Fruit fly (Drosophila melanogaster) whole organism, embryonic: ENCODE results near the gene sloth1.

Experiments
- BtbVII ChIP-seq: fragments of 200-800 bp; sonication (Bioruptor generic); optimal IDR thresholded peaks from 3 replicates; lab custom pipeline; 2017; ENCODE audit warnings: missing biosample characterization, mild to moderate bottlenecking, missing genetic modification characterization
- CG11504 ChIP-seq: fragments of 200-800 bp; sonication (Bioruptor generic); optimal IDR thresholded peaks from 3 replicates; lab custom pipeline; 2019; ENCODE audit warnings: missing biosample characterization, mild to moderate bottlenecking, missing genetic modification characterization, moderate library complexity
- CG12219 ChIP-seq: fragments of 200-800 bp; sonication (Bioruptor generic); optimal IDR thresholded peaks from 3 replicates; lab custom pipeline; 2018; ENCODE audit warnings: missing biosample characterization, mild to moderate bottlenecking, missing genetic modification characterization
- CG1233 ChIP-seq: fragments of 200-800 bp; sonication (Bioruptor generic); optimal IDR thresholded peaks from 4 replicates; lab custom pipeline; 2018; ENCODE audit warnings: missing biosample characterization, mild to moderate bottlenecking, missing genetic modification characterization
- CG13424 ChIP-seq: fragments of 200-800 bp; sonication (Bioruptor generic); optimal IDR thresholded peaks from 2 replicates; lab custom pipeline; 2019; ENCODE audit warnings: missing biosample characterization, mild to moderate bottlenecking, missing genetic modification characterization, moderate library complexity
- CG14710 ChIP-seq: fragments of 200-800 bp; sonication (Bioruptor generic); optimal IDR thresholded peaks from 3 replicates; lab custom pipeline; 2019; ENCODE audit warnings: missing biosample characterization, mild to moderate bottlenecking, missing genetic modification characterization, moderate library complexity
- CG15011 ChIP-seq: fragments of 200-800 bp; sonication (Bioruptor generic); optimal IDR thresholded peaks from 3 replicates; lab custom pipeline; 2018; ENCODE audit warnings: missing biosample characterization, mild to moderate bottlenecking, missing genetic modification characterization
- CG15601 ChIP-seq: fragments of 200-800 bp; sonication (Bioruptor generic); optimal IDR thresholded peaks from 3 replicates; lab custom pipeline; 2019; ENCODE audit warnings: missing biosample characterization, mild to moderate bottlenecking, missing genetic modification characterization, moderate library complexity
- CG1603 ChIP-seq: fragments of 200-800 bp; sonication (Bioruptor generic); optimal IDR thresholded peaks from 2 replicates; lab custom pipeline; 2019; ENCODE audit warnings: missing biosample characterization, mild to moderate bottlenecking, missing genetic modification characterization, moderate library complexity
- CG1832 ChIP-seq: fragments of 200-800 bp; sonication (Bioruptor generic); optimal IDR thresholded peaks from 2 replicates; lab custom pipeline; 2017; ENCODE audit warnings: missing biosample characterization, mild to moderate bottlenecking, missing genetic modification characterization, inconsistent platforms
- CG2875 ChIP-seq: fragments of 200-800 bp; sonication (Bioruptor generic); optimal IDR thresholded peaks from 2 replicates; lab custom pipeline; 2017; ENCODE audit warnings: missing biosample characterization, mild to moderate bottlenecking, missing genetic modification characterization, missing genetic modification reagents
- CG30403 ChIP-seq: fragments of 200-800 bp; sonication (Bioruptor generic); optimal IDR thresholded peaks from 3 replicates; lab custom pipeline; 2016; ENCODE audit warnings: missing biosample characterization, missing genetic modification characterization
- CG3065 ChIP-seq: fragments of 200-800 bp; sonication (Bioruptor generic); optimal IDR thresholded peaks from 2 replicates; lab custom pipeline; 2016; ENCODE audit warnings: missing biosample characterization, missing genetic modification characterization
- CG33557 ChIP-seq: fragments of 200-800 bp; sonication (Bioruptor generic); optimal IDR thresholded peaks from 2 replicates; lab custom pipeline; 2019; ENCODE audit warnings: missing biosample characterization, mild to moderate bottlenecking, missing genetic modification characterization, moderate library complexity
- CG34422 ChIP-seq: fragments of 200-800 bp; sonication (Bioruptor generic); IDR thresholded peaks from 3 replicates; pipeline ENCODE4 v1.3.6; 2022; ENCODE audit warnings: missing biosample characterization, missing genetic modification characterization
- CG3838 ChIP-seq: fragments of 200-800 bp; sonication (Bioruptor generic); optimal IDR thresholded peaks from 3 replicates; lab custom pipeline; 2016; ENCODE audit warnings: missing biosample characterization, missing genetic modification characterization
- CG4424 ChIP-seq: fragments of 200-800 bp; sonication (Bioruptor generic); optimal IDR thresholded peaks from 3 replicates; lab custom pipeline; 2016; ENCODE audit warnings: missing biosample characterization, missing genetic modification characterization
- CG4820 ChIP-seq: fragments of 200-800 bp; sonication (Bioruptor generic); optimal IDR thresholded peaks from 3 replicates; lab custom pipeline; 2016; ENCODE audit warnings: missing biosample characterization, missing genetic modification characterization
- CG6254 ChIP-seq: fragments of 200-800 bp; sonication (Bioruptor generic); optimal IDR thresholded peaks from 3 replicates; lab custom pipeline; 2017; ENCODE audit warnings: mild to moderate bottlenecking, missing biosample characterization, missing genetic modification reagents, missing genetic modification characterization
- CG6689 ChIP-seq: fragments of 200-800 bp; sonication (Bioruptor generic); IDR thresholded peaks from 2 replicates; pipeline ENCODE4 v1.3.6; 2022; ENCODE audit warnings: missing biosample characterization, missing genetic modification characterization
- CG6791 ChIP-seq: fragments of 200-800 bp; sonication (Bioruptor generic); IDR thresholded peaks from 3 replicates; pipeline ENCODE4 v1.3.6; 2022; ENCODE audit warnings: missing biosample characterization, missing genetic modification characterization; ENCODE audit not compliant: partially characterized antibody
- CG8290 ChIP-seq, 3 experiments: fragments of 200-800 bp; sonication (Bioruptor generic); optimal IDR thresholded peaks; 2 replicates each; lab custom pipeline; 2016 to 2019; ENCODE audit warnings: missing biosample characterization in 3 of 3, missing genetic modification characterization in 3 of 3, mild to moderate bottlenecking in 2 of 3, moderate library complexity in 1 of 3
- CG8388 ChIP-seq: fragments of 200-800 bp; sonication (Bioruptor generic); optimal IDR thresholded peaks from 2 replicates; lab custom pipeline; 2019; ENCODE audit warnings: missing biosample characterization, mild to moderate bottlenecking, missing genetic modification characterization, moderate library complexity
- CoRest ChIP-seq: fragments of 200-800 bp; sonication (Bioruptor generic); optimal IDR thresholded peaks from 3 replicates; lab custom pipeline; 2018; ENCODE audit warnings: missing biosample characterization, mild to moderate bottlenecking, missing genetic modification characterization, moderate library complexity
- HLH3B ChIP-seq: fragments of 200-800 bp; sonication (Bioruptor generic); IDR thresholded peaks from 2 replicates; pipeline ENCODE4 v1.3.6; 2022; ENCODE audit warnings: missing biosample characterization, missing genetic modification characterization
- MBD-R2 ChIP-seq: fragments of 200-800 bp; sonication (Bioruptor generic); IDR thresholded peaks from 2 replicates; pipeline ENCODE4 v1.3.6; 2022; ENCODE audit warnings: missing biosample characterization, missing genetic modification characterization
- Sox100B ChIP-seq: fragments of 200-800 bp; sonication (Bioruptor generic); optimal IDR thresholded peaks from 3 replicates; lab custom pipeline; 2018; ENCODE audit warnings: missing biosample characterization, mild to moderate bottlenecking, missing genetic modification characterization
- Sox102F ChIP-seq: fragments of 200-800 bp; sonication (Bioruptor generic); optimal IDR thresholded peaks from 2 replicates; lab custom pipeline; 2018; ENCODE audit warnings: missing biosample characterization, mild to moderate bottlenecking, missing genetic modification characterization, moderate library complexity
- Ssrp ChIP-seq: fragments of 200-800 bp; sonication (Bioruptor generic); optimal IDR thresholded peaks from 2 replicates; lab custom pipeline; 2018; ENCODE audit warnings: missing biosample characterization, mild to moderate bottlenecking, missing genetic modification characterization, moderate library complexity
- Stat92E ChIP-seq, 3 experiments: fragments of >200 bp in 2 of 3; fragments of 200-800 bp in 1 of 3; sonication (Bioruptor generic) in 1 of 3; optimal IDR thresholded peaks; 2 replicates each; lab custom pipeline; 2017 to 2019; ENCODE audit warnings: missing biosample characterization in 3 of 3, missing genetic modification characterization in 3 of 3, mild to moderate bottlenecking in 1 of 3, moderate library complexity in 1 of 3
- ara ChIP-seq: fragments of 200-800 bp; sonication (Bioruptor generic); IDR thresholded peaks from 2 replicates; pipeline ENCODE4 v1.3.6; 2022; ENCODE audit warnings: missing biosample characterization, missing genetic modification characterization
- bbx ChIP-seq: fragments of 200-800 bp; sonication (Bioruptor generic); IDR thresholded peaks from 2 replicates; pipeline ENCODE4 v1.3.6; 2022; ENCODE audit warnings: missing biosample characterization, missing genetic modification characterization; ENCODE audit not compliant: partially characterized antibody
- bsh ChIP-seq, 2 experiments: fragments of 200-800 bp; sonication (Bioruptor generic); optimal IDR thresholded peaks; 2 replicates each; lab custom pipeline; 2017 to 2018; ENCODE audit warnings: mild to moderate bottlenecking in 2 of 2, missing biosample characterization in 2 of 2, missing genetic modification characterization in 2 of 2, moderate library complexity in 1 of 2
- chif ChIP-seq, 2 experiments: fragments of 200-800 bp; sonication (Bioruptor generic); optimal IDR thresholded peaks; 3 replicates each; lab custom pipeline; 2016; ENCODE audit warnings: missing biosample characterization in 2 of 2, missing genetic modification characterization in 2 of 2
- chn ChIP-seq: fragments of 200-800 bp; sonication (Bioruptor generic); optimal IDR thresholded peaks from 2 replicates; lab custom pipeline; 2016; ENCODE audit warnings: missing biosample characterization, missing genetic modification characterization
- dmrt11E ChIP-seq: fragments of 200-800 bp; sonication (Bioruptor generic); optimal IDR thresholded peaks from 3 replicates; lab custom pipeline; 2018; ENCODE audit warnings: missing biosample characterization, mild to moderate bottlenecking, missing genetic modification characterization, moderate library complexity
- dmrt99B ChIP-seq: fragments of 200-800 bp; sonication (Bioruptor generic); optimal IDR thresholded peaks from 2 replicates; lab custom pipeline; 2018; ENCODE audit warnings: missing biosample characterization, mild to moderate bottlenecking, missing genetic modification characterization, moderate library complexity
- eve ChIP-seq, 2 experiments: fragments of >200 bp; optimal IDR thresholded peaks; 2 replicates each; lab custom pipeline; 2017; ENCODE audit warnings: missing biosample characterization in 2 of 2, missing genetic modification characterization in 2 of 2
- grn ChIP-seq: fragments of 200-800 bp; sonication (Bioruptor generic); optimal IDR thresholded peaks from 3 replicates; lab custom pipeline; 2017; ENCODE audit warnings: missing biosample characterization, missing genetic modification characterization
- h ChIP-seq: fragments of >200 bp; optimal IDR thresholded peaks from 2 replicates; lab custom pipeline; 2017
- ind ChIP-seq: fragments of 200-800 bp; sonication (Bioruptor generic); optimal IDR thresholded peaks from 3 replicates; lab custom pipeline; 2016; ENCODE audit warnings: missing biosample characterization, missing genetic modification characterization
- lola ChIP-seq, 3 experiments: fragments of >200 bp in 2 of 3; fragments of 200-800 bp in 1 of 3; sonication (Bioruptor generic) in 1 of 3; optimal IDR thresholded peaks; 2 replicates each; lab custom pipeline; 2017 to 2019; ENCODE audit warnings: missing biosample characterization in 3 of 3, missing genetic modification characterization in 3 of 3, mild to moderate bottlenecking in 1 of 3, moderate library complexity in 1 of 3
- oc ChIP-seq: fragments of 200-800 bp; sonication (Bioruptor generic); optimal IDR thresholded peaks from 2 replicates; lab custom pipeline; 2018; ENCODE audit warnings: missing biosample characterization, mild to moderate bottlenecking, missing genetic modification characterization, moderate library complexity
- pan ChIP-seq, 4 experiments: fragments of >200 bp in 3 of 4; fragments of 200-800 bp in 1 of 4; sonication (Bioruptor generic) in 1 of 4; optimal IDR thresholded peaks in 3 of 4; IDR thresholded peaks in 1 of 4; 2 replicates each; pipeline versions ENCODE4 v1.3.6 to Lab custom; 2017 to 2022; ENCODE audit warnings: missing biosample characterization in 2 of 4, missing genetic modification characterization in 2 of 4, mixed read lengths in 1 of 4
- ranshi ChIP-seq: fragments of 200-800 bp; sonication (Bioruptor generic); IDR thresholded peaks from 2 replicates; pipeline ENCODE4 v1.3.6; 2022; ENCODE audit warnings: missing biosample characterization, missing genetic modification characterization
- row ChIP-seq: fragments of 200-800 bp; sonication (Bioruptor generic); IDR thresholded peaks from 3 replicates; pipeline ENCODE4 v1.3.6; 2022; ENCODE audit warnings: missing biosample characterization, missing genetic modification characterization

Gene sloth1

DNA sequence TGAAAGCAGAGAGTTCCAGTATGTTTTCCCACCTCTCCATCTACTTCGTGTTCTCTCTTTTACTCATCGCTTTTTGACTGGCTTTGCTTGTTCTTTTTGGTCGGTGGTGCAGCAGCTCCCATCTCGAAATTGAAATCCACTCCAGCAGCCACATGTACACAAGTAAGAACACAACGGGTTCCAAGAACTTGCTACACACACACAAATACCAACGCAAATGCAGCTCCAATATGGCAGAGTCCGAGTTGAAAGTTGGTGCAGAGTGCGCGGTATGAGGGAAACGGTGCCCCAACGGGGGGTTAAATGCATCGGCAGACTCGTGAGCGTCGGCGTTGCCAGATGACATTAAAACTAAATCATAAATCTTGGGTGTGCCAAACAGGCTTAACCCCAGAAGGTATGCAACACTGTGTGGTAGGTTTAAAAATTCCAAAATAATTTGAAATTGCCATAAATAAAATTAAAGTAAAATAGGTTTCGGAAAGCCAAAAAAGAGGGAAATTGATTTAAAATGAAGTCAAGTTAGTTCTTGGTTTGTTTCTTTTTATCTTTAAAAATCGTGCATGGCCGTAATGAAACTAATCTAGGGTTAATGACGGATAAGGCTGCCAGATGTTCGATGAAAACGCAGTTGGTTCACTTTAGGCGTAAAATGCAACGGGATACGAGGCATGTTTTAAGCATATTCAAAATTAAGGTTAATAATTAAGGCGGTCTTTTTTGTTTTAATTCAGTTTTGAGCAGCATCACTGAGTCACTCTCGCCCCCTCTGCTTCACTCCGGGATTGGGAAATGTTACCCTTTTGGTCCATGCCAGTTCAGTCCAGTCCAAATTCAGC is 13.3 kb upstream of the sloth1 start (continued):
- TF ChIP-seq CG1603: peak; percentile 4
- TF ChIP-seq CG2875 (GFP tag; lab: Kevin White, UChicago): no peak
- peak; percentile 33 for TF ChIP-seq CG6254 (GFP tag; lab: Kevin White, UChicago)
- TF ChIP-seq CG4820 (GFP tag; lab: Kevin White, UChicago): peak; percentile 0
- TF ChIP-seq oc (tag; lab: Kevin White, UChicago): peak; percentile 12
- peak; percentile 50 for TF ChIP-seq dmrt99B
- peak; percentile 70; the same call in 2 of the 3 replicates for TF ChIP-seq CG6791 (GFP tag; lab: Robert Waterston, UW)
- TF ChIP-seq HLH3B (GFP tag; lab: Robert Waterston, UW): peak; percentile 33; the same call in 1 of the 2 replicates
- TF ChIP-seq CG30403 (GFP tag; lab: Kevin White, UChicago): peak; percentile 36
- no peak for TF ChIP-seq ara (GFP tag; lab: Robert Waterston, UW)
- no peak for TF ChIP-seq MBD-R2 (GFP tag; lab: Robert Waterston, UW)
- TF ChIP-seq row (GFP tag; lab: Robert Waterston, UW): peak; percentile 40; the same call in 2 of the 3 replicates
- TF ChIP-seq pan (optimal IDR thresholded peaks at IDR 0.05; lab: Kevin White, UChicago): no peak
- peak in 1 of 2 experiments; percentile 5 for TF ChIP-seq pan (GFP tag; optimal IDR thresholded peaks at IDR 0.05 in 1 of 2, IDR thresholded peaks at IDR 0.05 in 1 of 2)
- TF ChIP-seq CG1832: no peak
- TF ChIP-seq CG13424 (tag; lab: Kevin White, UChicago): peak; percentile 35
- TF ChIP-seq CG3065 (GFP tag; lab: Kevin White, UChicago): no peak
- TF ChIP-seq CG4424: peak; percentile 47
- peak; percentile 15 for TF ChIP-seq BtbVII (GFP tag; lab: Kevin White, UChicago)
- peak; percentile 55 for TF ChIP-seq CG15601 (tag; lab: Kevin White, UChicago)
- TF ChIP-seq eve (GFP tag; optimal IDR thresholded peaks at IDR 0.05; lab: Kevin White, UChicago): peak in 1 of 2 experiments; percentile 74
- peak; percentile 57 for TF ChIP-seq Sox102F (GFP tag; lab: Kevin White, UChicago)
- peak in 1 of 3 experiments; percentile 96 for TF ChIP-seq Stat92E (GFP tag; optimal IDR thresholded peaks at IDR 0.05; lab: Kevin White, UChicago)
- TF ChIP-seq dmrt11E (tag; lab: Kevin White, UChicago): peak; percentile 32
- no peak for TF ChIP-seq CG15011 (GFP tag; lab: Kevin White, UChicago)
- TF ChIP-seq chif (GFP tag; optimal IDR thresholded peaks at IDR 0.05; lab: Kevin White, UChicago): peak in 1 of 2 experiments; percentile 29
- no peak for TF ChIP-seq CG3838
- TF ChIP-seq CG33557 (GFP tag; lab: Kevin White, UChicago): peak; percentile 38
- 0 out of 3 replicates have a peak, but pooled peaks have one; percentile 40 for TF ChIP-seq CG34422 (GFP tag; lab: Robert Waterston, UW)
- 0 out of 2 replicates have a peak, but pooled peaks have one; percentile 11 for TF ChIP-seq ranshi
- peak; percentile 56 for TF ChIP-seq CoRest (tag; lab: Kevin White, UChicago)
- TF ChIP-seq lola (GFP tag; optimal IDR thresholded peaks at IDR 0.05; lab: Kevin White, UChicago): peak in 1 of 3 experiments; percentile 63
- no peak for TF ChIP-seq grn (GFP tag; lab: Kevin White, UChicago)
- TF ChIP-seq CG1233 (GFP tag; lab: Kevin White, UChicago): no peak
- no peak for TF ChIP-seq h
- TF ChIP-seq bsh (GFP tag; optimal IDR thresholded peaks at IDR 0.05; lab: Kevin White, UChicago): peak; percentile 41 to 55
- peak; percentile 40 for TF ChIP-seq CG14710 (tag; lab: Kevin White, UChicago)
- peak; percentile 37 for TF ChIP-seq CG6689
- no peak for TF ChIP-seq bbx
- peak; percentile 14 for TF ChIP-seq CG8388 (GFP tag; lab: Kevin White, UChicago)
- peak; percentile 1 for TF ChIP-seq ind (GFP tag; lab: Kevin White, UChicago)
- peak; percentile 92 for TF ChIP-seq CG8290 (GFP tag; optimal IDR thresholded peaks at IDR 0.05; lab: Kevin White, UChicago)
- peak; percentile 47 to 93 for TF ChIP-seq CG8290 (tag; optimal IDR thresholded peaks at IDR 0.05; lab: Kevin White, UChicago)
- peak; percentile 35 for TF ChIP-seq Ssrp (tag; lab: Kevin White, UChicago)
- TF ChIP-seq Sox100B (GFP tag; lab: Kevin White, UChicago): peak; percentile 50
- TF ChIP-seq CG11504: peak; percentile 33
- no peak for TF ChIP-seq CG12219 (GFP tag; lab: Kevin White, UChicago)
- peak; percentile 6 for TF ChIP-seq chn (GFP tag; lab: Kevin White, UChicago)
